Worm (Caenorhabditis elegans) whole organism, L3 larva: ENCODE measurements around the gene glr-2.

Source experiments
- R02D3.7 ChIP-seq: fragments of 150-350 bp; optimal IDR thresholded peaks from 2 replicates; lab custom pipeline; 2014; ENCODE audit warnings: missing biosample characterization, missing genetic modification characterization
- ZK546.5 ChIP-seq: sonication (generic microtip); optimal IDR thresholded peaks from 2 replicates; lab custom pipeline; 2017; ENCODE audit warnings: missing biosample characterization, missing genetic modification characterization
- aly-2 ChIP-seq: fragments of 150-350 bp; optimal IDR thresholded peaks from 2 replicates; lab custom pipeline; 2014; ENCODE audit warnings: missing biosample characterization, missing genetic modification characterization
- ama-1 ChIP-seq: fragments of 150-350 bp; optimal IDR thresholded peaks from 2 replicates; lab custom pipeline; 2018
- ceh-28 ChIP-seq: fragments of 150-350 bp; optimal IDR thresholded peaks from 2 replicates; lab custom pipeline; 2014; ENCODE audit warnings: missing biosample characterization, missing genetic modification reagents, missing genetic modification characterization
- ceh-82 ChIP-seq: fragments of 150-350 bp; optimal IDR thresholded peaks from 2 replicates; lab custom pipeline; 2014; ENCODE audit warnings: missing biosample characterization, missing genetic modification characterization
- ceh-9 ChIP-seq: sonication (generic microtip); optimal IDR thresholded peaks from 2 replicates; lab custom pipeline; 2018; ENCODE audit warnings: missing biosample characterization, missing genetic modification characterization
- daf-12 ChIP-seq: fragments of 150-350 bp; optimal IDR thresholded peaks from 2 replicates; lab custom pipeline; 2014; ENCODE audit warnings: missing biosample characterization, missing genetic modification reagents, missing genetic modification characterization
- egl-27 ChIP-seq: sonication (generic microtip); optimal IDR thresholded peaks from 4 replicates; lab custom pipeline; 2017; ENCODE audit warnings: missing biosample characterization, missing genetic modification reagents, missing genetic modification characterization
- egl-5 ChIP-seq: fragments of 150-350 bp; optimal IDR thresholded peaks from 2 replicates; lab custom pipeline; 2017; ENCODE audit warnings: missing biosample characterization, missing genetic modification reagents, missing genetic modification characterization, inconsistent platforms
- elt-1 ChIP-seq: fragments of 150-350 bp; optimal IDR thresholded peaks from 2 replicates; lab custom pipeline; 2014; ENCODE audit warnings: missing biosample characterization, missing genetic modification characterization
- elt-2 ChIP-seq: sonication (generic microtip); optimal IDR thresholded peaks from 2 replicates; lab custom pipeline; 2016; ENCODE audit warnings: missing genetic modification reagents, mild to moderate bottlenecking, missing genetic modification characterization, missing compliant biosample characterization
- elt-3 ChIP-seq, 3 experiments: fragments of 150-350 bp in 1 of 3; sonication (generic microtip) in 2 of 3; optimal IDR thresholded peaks; 2 replicates in 2 of 3; 4 replicates in 1 of 3; lab custom pipeline; 2014 to 2017; ENCODE audit warnings: missing biosample characterization in 3 of 3, missing genetic modification characterization in 3 of 3
- eor-1 ChIP-seq, 2 experiments: fragments of 150-350 bp; optimal IDR thresholded peaks; 2 replicates each; lab custom pipeline; 2014 to 2018; ENCODE audit warnings: missing biosample characterization in 2 of 2, missing genetic modification characterization in 2 of 2
- fkh-10 ChIP-seq: sonication (generic microtip); optimal IDR thresholded peaks from 2 replicates; lab custom pipeline; 2017; ENCODE audit warnings: missing biosample characterization, missing genetic modification reagents, missing genetic modification characterization
- fos-1 ChIP-seq: fragments of 150-350 bp; optimal IDR thresholded peaks from 2 replicates; lab custom pipeline; 2014; ENCODE audit warnings: missing biosample characterization, missing genetic modification characterization
- hmg-11 ChIP-seq: sonication (generic microtip); optimal IDR thresholded peaks from 2 replicates; lab custom pipeline; 2016; ENCODE audit warnings: missing genetic modification characterization, missing compliant biosample characterization
- jun-1 ChIP-seq: fragments of 150-350 bp; optimal IDR thresholded peaks from 2 replicates; lab custom pipeline; 2014; ENCODE audit warnings: missing biosample characterization, missing genetic modification reagents, missing genetic modification characterization
- lin-15B ChIP-seq: fragments of 150-350 bp; optimal IDR thresholded peaks from 2 replicates; lab custom pipeline; 2014; ENCODE audit warnings: missing biosample characterization, missing genetic modification characterization
- lin-39 ChIP-seq: fragments of 150-350 bp; optimal IDR thresholded peaks from 2 replicates; lab custom pipeline; 2018; ENCODE audit warnings: missing biosample characterization, missing genetic modification reagents, missing genetic modification characterization
- lsy-12 ChIP-seq: sonication (generic microtip); optimal IDR thresholded peaks from 2 replicates; lab custom pipeline; 2016; ENCODE audit warnings: mild to moderate bottlenecking, missing genetic modification characterization, missing compliant biosample characterization
- mdl-1 ChIP-seq: fragments of 150-350 bp; optimal IDR thresholded peaks from 2 replicates; lab custom pipeline; 2014; ENCODE audit warnings: missing biosample characterization, missing genetic modification characterization
- nfya-1 ChIP-seq: sonication (generic microtip); optimal IDR thresholded peaks from 2 replicates; lab custom pipeline; 2017; ENCODE audit warnings: missing genetic modification characterization, mild to moderate bottlenecking, missing compliant biosample characterization, antibody characterized with exemption, moderate library complexity; ENCODE audit not compliant: insufficient read depth
- nhr-11 ChIP-seq: fragments of 150-350 bp; optimal IDR thresholded peaks from 2 replicates; lab custom pipeline; 2014; ENCODE audit warnings: missing biosample characterization, missing genetic modification characterization
- nhr-23 ChIP-seq: fragments of 150-350 bp; optimal IDR thresholded peaks from 2 replicates; lab custom pipeline; 2014; ENCODE audit warnings: missing biosample characterization, missing genetic modification reagents, missing genetic modification characterization
- nhr-237 ChIP-seq: fragments of 150-350 bp; optimal IDR thresholded peaks from 2 replicates; lab custom pipeline; 2014; ENCODE audit warnings: missing biosample characterization, missing genetic modification characterization
- nhr-25 ChIP-seq: sonication (generic microtip); optimal IDR thresholded peaks from 2 replicates; lab custom pipeline; 2017; ENCODE audit warnings: missing biosample characterization, missing genetic modification characterization
- nhr-28 ChIP-seq: fragments of 150-350 bp; optimal IDR thresholded peaks from 2 replicates; lab custom pipeline; 2014; ENCODE audit warnings: missing biosample characterization, missing genetic modification characterization
- nhr-43 ChIP-seq: sonication (generic microtip); optimal IDR thresholded peaks from 2 replicates; lab custom pipeline; 2016; ENCODE audit warnings: mild to moderate bottlenecking, missing genetic modification characterization, missing compliant biosample characterization; ENCODE audit not compliant: poor library complexity, severe bottlenecking
- nhr-67 ChIP-seq: fragments of 150-350 bp; optimal IDR thresholded peaks from 2 replicates; lab custom pipeline; 2014; ENCODE audit warnings: missing biosample characterization, missing genetic modification characterization
- nhr-77 ChIP-seq: fragments of 150-350 bp; optimal IDR thresholded peaks from 2 replicates; lab custom pipeline; 2014; ENCODE audit warnings: missing biosample characterization, missing genetic modification characterization
- pha-4 ChIP-seq: fragments of 150-350 bp; optimal IDR thresholded peaks from 2 replicates; lab custom pipeline; 2014; ENCODE audit warnings: missing biosample characterization, missing genetic modification reagents, missing genetic modification characterization
- pqm-1 ChIP-seq: fragments of 150-350 bp; optimal IDR thresholded peaks from 2 replicates; lab custom pipeline; 2017; ENCODE audit warnings: missing biosample characterization, missing genetic modification characterization, inconsistent platforms
- skn-1 ChIP-seq: fragments of 150-350 bp; optimal IDR thresholded peaks from 2 replicates; lab custom pipeline; 2014; ENCODE audit warnings: missing biosample characterization, missing genetic modification characterization
- snpc-4 ChIP-seq: fragments of 150-350 bp; optimal IDR thresholded peaks from 2 replicates; lab custom pipeline; 2014; ENCODE audit warnings: missing biosample characterization, missing genetic modification characterization
- tbx-2 ChIP-seq: sonication (generic microtip); optimal IDR thresholded peaks from 2 replicates; lab custom pipeline; 2016; ENCODE audit warnings: mild to moderate bottlenecking, missing genetic modification characterization, missing compliant biosample characterization
- unc-39 ChIP-seq: sonication (generic microtip); optimal IDR thresholded peaks from 4 replicates; lab custom pipeline; 2017; ENCODE audit warnings: missing biosample characterization, missing genetic modification characterization
- unc-62 ChIP-seq: fragments of 150-350 bp; sonication (generic microtip); optimal IDR thresholded peaks from 4 replicates; lab custom pipeline; 2014; ENCODE audit warnings: missing biosample characterization, missing genetic modification reagents, missing genetic modification characterization
- ztf-11 ChIP-seq: fragments of 150-350 bp; optimal IDR thresholded peaks from 2 replicates; lab custom pipeline; 2014; ENCODE audit warnings: missing biosample characterization, missing genetic modification characterization
- ztf-4 ChIP-seq: fragments of 150-350 bp; optimal IDR thresholded peaks from 2 replicates; lab custom pipeline; 2014; ENCODE audit warnings: missing biosample characterization, missing genetic modification characterization

glr-2 gene

ce11 chrIII:7144749-7145148 is at the start of gene glr-2:
Gene glr-2, minus strand, starts transcription at chrIII:7144959.
- TF ChIP-seq nhr-25 (no peak), nhr-237 (no peak), unc-39 (tag; lab: Kevin White, UChicago) (no peak), ceh-28 (no peak), nhr-43 (tag; lab: Kevin White, UChicago) (no peak), tbx-2 (tag; lab: Kevin White, UChicago) (no peak), lin-15B (tag; lab: Kevin White, UChicago) (no peak), nhr-77 (tag; lab: Kevin White, UChicago) (no peak), lin-39 (no peak), hmg-11 (tag; lab: Kevin White, UChicago) (no peak), ama-1 (lab: Kevin White, UChicago) (no peak), elt-3 (tag; optimal IDR thresholded peaks at IDR 0.05; lab: Kevin White, UChicago) (no peak), elt-2 (tag; lab: Kevin White, UChicago) (no peak), egl-27 (tag; lab: Kevin White, UChicago) (no peak)

DNA sequence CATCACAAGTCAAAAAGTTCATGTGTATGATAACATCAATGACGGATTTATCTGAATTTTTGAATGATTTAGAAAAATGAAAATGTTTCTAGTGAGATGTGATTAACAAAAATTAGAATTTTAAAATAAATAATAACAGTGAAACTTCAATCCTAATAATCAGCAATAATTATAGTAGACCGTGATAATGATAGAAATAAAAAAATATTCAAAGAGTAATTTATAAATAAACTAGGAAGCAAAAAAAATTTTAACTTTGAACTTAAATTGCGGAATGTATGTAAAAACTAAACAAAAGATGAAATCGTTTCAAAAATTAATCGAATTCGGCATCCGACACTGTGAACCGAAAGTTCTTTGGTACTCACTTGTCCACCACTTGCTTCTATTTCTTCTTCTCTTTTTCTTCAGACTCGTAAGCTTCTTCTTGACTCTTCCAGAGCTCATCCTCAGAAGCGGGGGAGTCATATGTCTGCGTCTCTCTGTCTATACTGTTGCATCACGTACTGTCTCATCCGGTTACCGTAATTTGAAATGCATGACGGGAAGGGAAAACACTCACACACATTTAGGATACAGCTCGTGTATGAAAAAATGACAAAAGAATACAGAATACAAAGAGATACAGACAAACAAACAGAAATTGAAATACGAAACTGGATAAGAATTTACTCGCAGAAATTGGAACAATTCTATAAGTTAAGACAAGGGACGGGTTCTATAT is 48.3 kb upstream of the glr-2 start, which contains the start of gene mec-14:
TSS of gene mec-14 (minus strand) at position 51 of the 724 bp plus-strand sequence.
- TF ChIP-seq aly-2 (tag; lab: Kevin White, UChicago) (no peak), ztf-11 (tag; lab: Kevin White, UChicago) (no peak), nfya-1 (tag; lab: Kevin White, UChicago) (no peak), nhr-23 (no peak), elt-1 (no peak)

DNA sequence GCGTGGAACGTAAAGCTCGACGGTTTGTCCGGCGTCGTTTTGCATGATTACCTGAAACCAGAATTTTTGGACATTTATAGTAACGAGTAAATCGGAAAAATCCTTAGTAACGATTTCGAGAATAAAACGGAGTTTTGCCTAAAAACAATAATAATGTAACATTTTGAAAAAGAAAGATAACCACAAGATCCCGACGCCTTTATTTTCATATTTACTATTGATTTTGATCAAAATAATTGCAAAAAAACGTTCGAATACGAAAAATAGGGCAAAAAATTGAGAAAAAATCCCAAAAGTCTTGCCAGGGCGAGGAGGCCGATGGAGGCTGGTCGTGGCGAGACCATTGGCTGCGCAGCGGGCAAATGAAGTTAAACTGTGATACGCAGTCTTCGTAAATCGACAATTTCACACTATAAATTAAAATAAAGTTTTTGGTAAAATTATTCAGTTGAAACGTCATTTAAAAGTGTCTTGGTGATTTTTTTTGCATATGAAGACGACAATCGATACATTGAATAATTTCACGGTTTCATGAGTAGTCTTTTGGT is 44.9 kb upstream of the glr-2 start, which contains the start of gene rps-21:
TSS of gene rps-21 (minus strand) at position 51 of the 548 bp plus-strand sequence.
- peak; percentile 82 for TF ChIP-seq nhr-25
- TF ChIP-seq snpc-4: peak; percentile 54
- no peak for TF ChIP-seq ceh-9 (tag; lab: Kevin White, UChicago)
- TF ChIP-seq unc-62 (GFP tag; lab: Kevin White, UChicago): peak; percentile 23
- no peak for TF ChIP-seq ztf-4 (tag; lab: Kevin White, UChicago)
- no peak for TF ChIP-seq aly-2 (tag; lab: Kevin White, UChicago)
- TF ChIP-seq elt-1: no peak
- TF ChIP-seq lin-39: peak; percentile 92
- peak; percentile 96 for TF ChIP-seq R02D3.7 (tag; lab: Kevin White, UChicago)
- peak; percentile 65 for TF ChIP-seq egl-27 (tag; lab: Kevin White, UChicago)
- TF ChIP-seq nhr-11: peak; percentile 59
- TF ChIP-seq ZK546.5: peak; percentile 24
- TF ChIP-seq nhr-43 (tag; lab: Kevin White, UChicago): peak; percentile 48
- peak; percentile 90 for TF ChIP-seq nfya-1 (tag; lab: Kevin White, UChicago)
- TF ChIP-seq skn-1 (tag; lab: Kevin White, UChicago): peak; percentile 54
- TF ChIP-seq nhr-77 (tag; lab: Kevin White, UChicago): peak; percentile 4
- no peak for TF ChIP-seq nhr-28 (tag; lab: Kevin White, UChicago)
- TF ChIP-seq fos-1 (tag; lab: Kevin White, UChicago): no peak
- no peak for TF ChIP-seq lsy-12 (tag; lab: Kevin White, UChicago)
- TF ChIP-seq pha-4 (tag; lab: Kevin White, UChicago): peak; percentile 93
- peak; percentile 94 for TF ChIP-seq lin-15B (tag; lab: Kevin White, UChicago)
- peak; percentile 93 for TF ChIP-seq nhr-23
- TF ChIP-seq ceh-82 (tag; lab: Kevin White, UChicago): peak; percentile 26
- TF ChIP-seq pqm-1 (tag; lab: Kevin White, UChicago): peak; percentile 49
- TF ChIP-seq elt-3 (tag; optimal IDR thresholded peaks at IDR 0.05; lab: Kevin White, UChicago): no peak
- TF ChIP-seq nhr-67: no peak
- peak; percentile 62 for TF ChIP-seq elt-2 (tag; lab: Kevin White, UChicago)
- peak; percentile 9 for TF ChIP-seq tbx-2 (tag; lab: Kevin White, UChicago)
- TF ChIP-seq eor-1 (tag; optimal IDR thresholded peaks at IDR 0.05; lab: Kevin White, UChicago): no peak
- TF ChIP-seq mdl-1 (tag; lab: Kevin White, UChicago): no peak
- peak; percentile 44 for TF ChIP-seq ama-1 (lab: Kevin White, UChicago)
- TF ChIP-seq nhr-237: no peak
- peak; percentile 58 for TF ChIP-seq fkh-10 (GFP tag; lab: Kevin White, UChicago)
- no peak for TF ChIP-seq daf-12 (tag; lab: Kevin White, UChicago)
- peak; percentile 77 for TF ChIP-seq egl-5 (tag; lab: Kevin White, UChicago)
- TF ChIP-seq jun-1: peak; percentile 23
